Worm (Caenorhabditis elegans): ENCODE results near the gene gcy-34.

The gcy-34 gene

ce11 chrV:13385798-13386197, at the start of gene gcy-34:
Gene gcy-34, minus strand, starts transcription at chrV:13385898.
- TF ChIP-seq C34F6.9 (tag; optimal IDR thresholded peaks at IDR 0.05) (no peak), ZK546.5 (tag; optimal IDR thresholded peaks at IDR 0.05) (no peak), ceh-82 (tag; optimal IDR thresholded peaks at IDR 0.05) (no peak), Y55F3AM.14 (GFP tag; optimal IDR thresholded peaks at IDR 0.05) (no peak), sma-3 (GFP tag; optimal IDR thresholded peaks at IDR 0.05) (no peak), dmd-4 (tag; optimal IDR thresholded peaks at IDR 0.05) (no peak), lin-39 (tag; optimal IDR thresholded peaks at IDR 0.05) (no peak), ztf-4 (tag; optimal IDR thresholded peaks at IDR 0.05) (no peak), elt-1 (tag; optimal IDR thresholded peaks at IDR 0.05) (no peak), snpc-4 (tag; optimal IDR thresholded peaks at IDR 0.05) (no peak), lin-11 (tag; optimal IDR thresholded peaks at IDR 0.05) (no peak), skn-1 (tag; optimal IDR thresholded peaks at IDR 0.05) (no peak), nhr-10 (tag; optimal IDR thresholded peaks at IDR 0.05) (no peak)

DNA sequence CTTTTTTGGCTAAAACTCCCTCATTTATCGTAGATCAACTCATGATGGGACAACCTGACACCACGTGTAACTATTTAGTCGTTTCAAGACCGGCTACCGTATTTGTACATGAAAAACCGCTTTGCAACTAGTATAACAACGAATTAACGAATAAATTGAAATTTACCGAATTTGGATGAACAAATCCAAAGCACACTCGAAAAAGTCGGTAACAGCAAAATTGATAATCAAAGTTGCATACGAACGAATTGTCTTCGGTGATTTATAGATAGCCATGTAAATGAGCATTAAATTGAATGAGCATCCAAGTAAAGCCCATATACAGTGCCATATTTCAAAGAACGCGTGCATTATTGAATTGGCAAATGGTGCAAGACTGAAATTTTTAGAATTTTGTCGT, 46.7 kb upstream of the gcy-34 start, which contains the start of gene srd-17:
srd-17 (minus strand) TSS at position 351 of the 400 bp plus-strand sequence.
- TF ChIP-seq elt-1 (tag; optimal IDR thresholded peaks at IDR 0.05) (no peak), gmeb-1 (tag; optimal IDR thresholded peaks at IDR 0.05) (no peak), R02D3.7 (tag; optimal IDR thresholded peaks at IDR 0.05) (no peak), lin-11 (tag; optimal IDR thresholded peaks at IDR 0.05) (no peak), unc-55 (GFP tag; optimal IDR thresholded peaks at IDR 0.05) (no peak), ceh-16 (tag; optimal IDR thresholded peaks at IDR 0.05) (no peak), nhr-6 (tag; optimal IDR thresholded peaks at IDR 0.05) (no peak), skn-1 (tag; optimal IDR thresholded peaks at IDR 0.05) (no peak), snpc-4 (tag; optimal IDR thresholded peaks at IDR 0.05) (no peak), F13H6.1 (tag; optimal IDR thresholded peaks at IDR 0.05) (no peak), peb-1 (tag; optimal IDR thresholded peaks at IDR 0.05) (no peak), sma-3 (GFP tag; optimal IDR thresholded peaks at IDR 0.05) (no peak), dmd-4 (tag; optimal IDR thresholded peaks at IDR 0.05) (no peak), C34F6.9 (tag; optimal IDR thresholded peaks at IDR 0.05) (no peak)

ce11 chrV:13428660-13429059, 43.0 kb upstream of the gcy-34 start, which contains the start of gene srd-19:
Gene srd-19, minus strand, starts transcription at chrV:13428760.
- TF ChIP-seq elt-1 (tag; optimal IDR thresholded peaks at IDR 0.05) (no peak), skn-1 (tag; optimal IDR thresholded peaks at IDR 0.05) (no peak), ztf-11 (tag; optimal IDR thresholded peaks at IDR 0.05) (no peak), ztf-4 (tag; optimal IDR thresholded peaks at IDR 0.05) (no peak), nhr-237 (tag; optimal IDR thresholded peaks at IDR 0.05) (no peak), sem-4 (tag; optimal IDR thresholded peaks at IDR 0.05) (no peak)

- no peak for TF ChIP-seq mab-5 (tag; optimal IDR thresholded peaks at IDR 0.05)
- no peak for TF ChIP-seq gmeb-1 (tag; optimal IDR thresholded peaks at IDR 0.05)
- no peak for TF ChIP-seq lin-11 (tag; optimal IDR thresholded peaks at IDR 0.05)
- no peak for TF ChIP-seq zag-1 (tag; optimal IDR thresholded peaks at IDR 0.05)
These were observed 41.7 kb upstream of the gcy-34 start for ce11 chrV:13427378-13427777.

ce11 chrV:13426764-13427163, 41.1 kb upstream of the gcy-34 start, which contains the start of gene srd-18:
Gene srd-18, minus strand, starts transcription at chrV:13426864.
- TF ChIP-seq lin-11 (tag; optimal IDR thresholded peaks at IDR 0.05) (no peak), nhr-12 (tag; optimal IDR thresholded peaks at IDR 0.05) (no peak), Y55F3AM.14 (GFP tag; optimal IDR thresholded peaks at IDR 0.05) (no peak)

ce11 chrV:13423608-13424007, 37.9 kb upstream of the gcy-34 start, which contains the start of gene srv-10:
Gene srv-10, plus strand, starts transcription at chrV:13423908.
- TF ChIP-seq lin-13 (GFP tag; optimal IDR thresholded peaks at IDR 0.05) (no peak), nhr-25 (tag; optimal IDR thresholded peaks at IDR 0.05) (no peak), alr-1 (tag; optimal IDR thresholded peaks at IDR 0.05) (no peak), nhr-10 (tag; optimal IDR thresholded peaks at IDR 0.05) (no peak)

- TF ChIP-seq aly-2 (tag; optimal IDR thresholded peaks at IDR 0.05), result no peak
- no peak for TF ChIP-seq ztf-1 (GFP tag; conservative IDR thresholded peaks at IDR 0.05)
- no peak for TF ChIP-seq blmp-1 (tag; optimal IDR thresholded peaks at IDR 0.05; ENCODE audit: insufficient read depth)
- TF ChIP-seq nhr-77 (tag; optimal IDR thresholded peaks at IDR 0.05), result no peak
- TF ChIP-seq gmeb-1 (tag; optimal IDR thresholded peaks at IDR 0.05), result no peak
- no peak for TF ChIP-seq ceh-16 (tag; optimal IDR thresholded peaks at IDR 0.05)
These were observed 37.3 kb upstream of the gcy-34 start, which contains the start of gene srv-9 for ce11 chrV:13423045-13423444. Gene srv-9, minus strand, starts transcription at chrV:13423145.

Data from whole organism, L2 larva.